Fruit fly (Drosophila melanogaster): Measurements from ENCODE around the gene CG6495.

The CG6495 gene

dm6 chr2L:10756049-10756448 is 4.9 kb upstream of the CG6495 start, which contains the start of gene CG17124 (continued):
- TF ChIP-seq ci (GFP tag; IDR thresholded peaks at IDR 0.05): peak; percentile 74; the same call in 2 of the 3 replicates
- no peak for TF ChIP-seq corto (GFP tag; optimal IDR thresholded peaks at IDR 0.05)
- TF ChIP-seq Side (GFP tag; optimal IDR thresholded peaks at IDR 0.05): peak; percentile 36
- no peak for TF ChIP-seq Ets97D (GFP tag; optimal IDR thresholded peaks at IDR 0.05)
- peak; percentile 39 for TF ChIP-seq CG3163 (GFP tag; optimal IDR thresholded peaks at IDR 0.05)
- TF ChIP-seq fd96Cb (tag; optimal IDR thresholded peaks at IDR 0.05): no peak
- peak; percentile 23 for TF ChIP-seq grau (tag; optimal IDR thresholded peaks at IDR 0.05)
- TF ChIP-seq da (GFP tag; optimal IDR thresholded peaks at IDR 0.05): no peak
- TF ChIP-seq CG10267 (tag; optimal IDR thresholded peaks at IDR 0.05): no peak
- no peak for TF ChIP-seq CG4328 (GFP tag; optimal IDR thresholded peaks at IDR 0.05)
- TF ChIP-seq mld (GFP tag; IDR thresholded peaks at IDR 0.05; ENCODE audit: partially characterized antibody): 0 out of 3 replicates have a peak, but pooled peaks have one; percentile 10
- TF ChIP-seq CG1233 (GFP tag; optimal IDR thresholded peaks at IDR 0.05): no peak
- no peak for TF ChIP-seq dati (GFP tag; IDR thresholded peaks at IDR 0.05)
- no peak for TF ChIP-seq CG8765 (GFP tag; IDR thresholded peaks at IDR 0.05)
- TF ChIP-seq sc (optimal IDR thresholded peaks at IDR 0.05): no peak
- TF ChIP-seq sc (GFP tag; optimal IDR thresholded peaks at IDR 0.05): no peak
- peak; percentile 46 for TF ChIP-seq HmgZ (tag; optimal IDR thresholded peaks at IDR 0.05)
- TF ChIP-seq Myb (GFP tag; optimal IDR thresholded peaks at IDR 0.05): no peak
- peak; percentile 17 for TF ChIP-seq nerfin-1 (tag; optimal IDR thresholded peaks at IDR 0.05)
- TF ChIP-seq gcm2 (GFP tag; optimal IDR thresholded peaks at IDR 0.05): no peak
- no peak for TF ChIP-seq exex (tag; optimal IDR thresholded peaks at IDR 0.05)
- TF ChIP-seq sd (tag; optimal IDR thresholded peaks at IDR 0.05): peak; percentile 30
- TF ChIP-seq BEAF-32 (GFP tag; optimal IDR thresholded peaks at IDR 0.05): no peak
- TF ChIP-seq sima (GFP tag; optimal IDR thresholded peaks at IDR 0.05): no peak
- TF ChIP-seq CG2129 (GFP tag; IDR thresholded peaks at IDR 0.05; ENCODE audit: partially characterized antibody): no peak
- peak; percentile 19 for TF ChIP-seq CG9876 (GFP tag; optimal IDR thresholded peaks at IDR 0.05)
- peak; percentile 10 for TF ChIP-seq bigmax (GFP tag; optimal IDR thresholded peaks at IDR 0.05)
- peak; percentile 1 for TF ChIP-seq Sry-δ (GFP tag; optimal IDR thresholded peaks at IDR 0.05)
- no peak for TF ChIP-seq CG7786 (GFP tag; optimal IDR thresholded peaks at IDR 0.05)
- TF ChIP-seq CG3995 (GFP tag; optimal IDR thresholded peaks at IDR 0.05): no peak
- no peak for TF ChIP-seq CG16863 (GFP tag; optimal IDR thresholded peaks at IDR 0.05)
- TF ChIP-seq Dek (tag; optimal IDR thresholded peaks at IDR 0.05): no peak
- TF ChIP-seq bsh (GFP tag; optimal IDR thresholded peaks at IDR 0.05): peak; percentile 14 to 27
- TF ChIP-seq Pdp1 (GFP tag; optimal IDR thresholded peaks at IDR 0.05): no peak
- TF ChIP-seq ro (GFP tag; IDR thresholded peaks at IDR 0.05): no peak
- TF ChIP-seq HmgD (GFP tag; optimal IDR thresholded peaks at IDR 0.05): no peak
- TF ChIP-seq unc-4 (GFP tag; IDR thresholded peaks at IDR 0.05; ENCODE audit: partially characterized antibody): peak; percentile 40; the same call in 1 of the 2 replicates
- TF ChIP-seq MBD-R2 (GFP tag; IDR thresholded peaks at IDR 0.05): peak; percentile 21; the same call in 1 of the 2 replicates
- TF ChIP-seq Doc3 (GFP tag; IDR thresholded peaks at IDR 0.05; ENCODE audit: partially characterized antibody): no peak
- no peak for TF ChIP-seq CG4854 (GFP tag; optimal IDR thresholded peaks at IDR 0.05)
- TF ChIP-seq so (GFP tag; IDR thresholded peaks at IDR 0.05): no peak
- peak; percentile 45 for TF ChIP-seq wek (GFP tag; optimal IDR thresholded peaks at IDR 0.05)
- TF ChIP-seq Kr (GFP tag; optimal IDR thresholded peaks at IDR 0.05): no peak
- TF ChIP-seq mam (GFP tag; optimal IDR thresholded peaks at IDR 0.05): no peak
- no peak for TF ChIP-seq E2f2 (GFP tag; IDR thresholded peaks at IDR 0.05)
- TF ChIP-seq CG33557 (GFP tag; optimal IDR thresholded peaks at IDR 0.05): peak; percentile 1
- no peak for TF ChIP-seq CG2889 (GFP tag; IDR thresholded peaks at IDR 0.05)
- TF ChIP-seq Blimp-1 (GFP tag; optimal IDR thresholded peaks at IDR 0.05): peak; percentile 9
- TF ChIP-seq CG17568 (GFP tag; optimal IDR thresholded peaks at IDR 0.05): peak; percentile 13
- TF ChIP-seq HLHmδ (GFP tag; optimal IDR thresholded peaks at IDR 0.05): peak; percentile 71
- no peak for TF ChIP-seq BtbVII (GFP tag; optimal IDR thresholded peaks at IDR 0.05)
